In genomic region chrX:12447874-12448273, dm6 we compare ENCODE assay signal across 1 fruit fly cellular context.
TF ChIP-seq lines count a peak whose summit lies in the region.

No protein-coding gene starts in this region.

TF ChIP-seq in whole organism, embryonic, 481 proteins besides CTCF, POLR2A, EP300 and RAD21 (continued from another document):
- TF ChIP-seq Dip2 (GFP tag; IDR thresholded peaks at IDR 0.05; lab: Robert Waterston, UW) (no peak), Blimp-1 (GFP tag; optimal IDR thresholded peaks at IDR 0.05; lab: Kevin White, UChicago) (peak; percentile 24), sens (GFP tag; lab: Kevin White, UChicago) (peak; percentile 77), CG4820 (GFP tag; optimal IDR thresholded peaks at IDR 0.05; lab: Kevin White, UChicago) (peak; percentile 5), CG30403 (GFP tag; optimal IDR thresholded peaks at IDR 0.05; lab: Kevin White, UChicago) (peak; percentile 26), dmrt99B (tag; optimal IDR thresholded peaks at IDR 0.05; lab: Kevin White, UChicago) (peak; percentile 47), CG4424 (GFP tag; optimal IDR thresholded peaks at IDR 0.05; lab: Kevin White, UChicago) (peak; percentile 7), aop (GFP tag; IDR thresholded peaks at IDR 0.05; lab: Robert Waterston, UW) (no peak), gem (tag; optimal IDR thresholded peaks at IDR 0.05; lab: Kevin White, UChicago) (peak; percentile 56)
